Fruit fly (Drosophila melanogaster) whole organism, wandering third instar larva: Measurements from ENCODE around the gene vri.

Experiments used
- Mio ChIP-seq: sonication (Bioruptor generic); optimal IDR thresholded peaks from 2 replicates; lab custom pipeline; 2016; ENCODE audit warnings: missing biosample characterization, missing genetic modification characterization
- Myc ChIP-seq: fragments of >200 bp; optimal IDR thresholded peaks from 2 replicates; lab custom pipeline; 2017
- Sp1 ChIP-seq: fragments of 200-800 bp; sonication (Bioruptor generic); optimal IDR thresholded peaks from 3 replicates; lab custom pipeline; 2019; ENCODE audit warnings: missing biosample characterization, mild to moderate bottlenecking, missing genetic modification characterization, moderate library complexity
- foxo ChIP-seq, 2 experiments: fragments of 200-800 bp; sonication (Bioruptor generic); optimal IDR thresholded peaks; 2 replicates in 1 of 2; 3 replicates in 1 of 2; lab custom pipeline; 2016 to 2017; ENCODE audit warnings: missing biosample characterization in 2 of 2, missing genetic modification characterization in 2 of 2
- fru ChIP-seq: fragments of 200-800 bp; sonication (Bioruptor generic); optimal IDR thresholded peaks from 3 replicates; lab custom pipeline; 2016; ENCODE audit warnings: missing biosample characterization, mild to moderate bottlenecking, missing genetic modification characterization
- pan ChIP-seq: fragments of >200 bp; optimal IDR thresholded peaks from 2 replicates; lab custom pipeline; 2017
- usp ChIP-seq: fragments of >200 bp; optimal IDR thresholded peaks from 2 replicates; lab custom pipeline; 2017; ENCODE audit warnings: missing biosample characterization, missing genetic modification characterization

dm6 chr2L:5305240-5305875, 16.6 kb downstream of the vri start:
- TF ChIP-seq Myc (no peak), usp (GFP tag; lab: Kevin White, UChicago) (no peak), Sp1 (GFP tag; lab: Kevin White, UChicago) (peak; percentile 33), fru (peak; percentile 45), foxo (GFP tag; optimal IDR thresholded peaks at IDR 0.05; lab: Kevin White, UChicago) (peak in 1 of 2 experiments; percentile 20), pan (lab: Kevin White, UChicago) (no peak), Mio (peak; percentile 5)
